Worm (Caenorhabditis elegans) whole organism, L4/young adult: ENCODE data around the gene adal-1.

Experiments
- dao-5 ChIP-seq: sonication (generic microtip); optimal IDR thresholded peaks from 2 replicates; lab custom pipeline; 2016; ENCODE audit warnings: missing genotype, missing genetic modification characterization, moderate library complexity, missing compliant biosample characterization
- him-1 ChIP-seq: sonication (generic microtip); optimal IDR thresholded peaks from 2 replicates; lab custom pipeline; 2016; ENCODE audit warnings: missing genotype, missing genetic modification reagents, missing genetic modification characterization, missing compliant biosample characterization

- TF ChIP-seq dao-5 (tag; lab: Kevin White, UChicago) (no peak), him-1 (no peak)
These were observed 26.0 kb upstream of the adal-1 start, which contains the start of gene B0252.1 for ce11 chrII:6919363-6919851.
